Fruit fly (Drosophila melanogaster): ENCODE results near the gene CG15741.

CG15741 gene

DNA sequence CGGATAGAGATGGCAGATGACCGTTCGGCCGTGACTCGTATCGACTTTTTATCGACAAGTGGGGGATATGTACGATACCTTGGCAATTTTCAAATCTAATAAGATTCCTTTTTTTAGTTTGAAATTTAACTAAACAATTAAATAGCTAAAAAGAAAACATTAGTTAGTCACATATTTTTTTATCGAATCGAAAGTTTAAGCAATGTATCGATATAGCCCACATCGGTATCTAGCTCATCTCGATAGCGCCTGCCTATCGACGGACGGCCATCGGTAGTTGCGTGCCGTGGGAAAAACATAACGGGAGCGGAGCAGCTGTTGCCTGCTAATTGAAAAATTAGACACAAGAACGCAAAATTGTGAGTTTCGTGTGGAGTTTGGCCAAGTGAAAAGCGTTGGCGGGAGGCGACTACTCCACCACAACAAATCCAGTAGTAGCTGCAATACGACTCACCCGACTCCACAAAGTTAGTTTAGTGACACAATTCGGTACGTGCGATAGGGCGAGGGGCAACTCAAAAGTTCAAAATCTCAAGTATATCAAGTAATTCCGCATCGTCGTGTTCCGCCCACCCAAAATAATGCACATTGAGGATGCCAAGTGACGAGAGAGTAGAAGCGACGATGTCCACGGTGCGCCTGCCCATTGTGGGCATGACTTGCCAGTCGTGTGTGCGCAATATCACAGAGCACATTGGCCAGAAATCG, 17.1 kb upstream of the CG15741 start, which contains the start of the genes CG10347 and ATP7:
Gene CG10347 (minus strand): TSS at position 174 of the 708 bp plus-strand sequence.
Gene ATP7 (plus strand): TSS at position 265 of the 708 bp plus-strand sequence.
- TF ChIP-seq Myc (optimal IDR thresholded peaks at IDR 0.05) (no peak), ey (GFP tag; optimal IDR thresholded peaks at IDR 0.05) (peak; percentile 27), Sp1 (GFP tag; optimal IDR thresholded peaks at IDR 0.05) (peak; percentile 37), CrebA (GFP tag; optimal IDR thresholded peaks at IDR 0.05; ENCODE audit: borderline replicate concordance) (no peak), psq (GFP tag; optimal IDR thresholded peaks at IDR 0.05) (peak; percentile 12), Rel (GFP tag; optimal IDR thresholded peaks at IDR 0.05) (no peak), Rel (tag; optimal IDR thresholded peaks at IDR 0.05) (peak; percentile 95), h (GFP tag; optimal IDR thresholded peaks at IDR 0.05) (peak; percentile 61), Dfd (GFP tag; optimal IDR thresholded peaks at IDR 0.05) (no peak), dmrt93B (GFP tag; optimal IDR thresholded peaks at IDR 0.05) (no peak), Jra (GFP tag; optimal IDR thresholded peaks at IDR 0.05) (peak; percentile 75), Dif (GFP tag; optimal IDR thresholded peaks at IDR 0.05; ENCODE audit: partially characterized antibody) (no peak), Vsx2 (GFP tag; optimal IDR thresholded peaks at IDR 0.05; ENCODE audit: partially characterized antibody) (no peak), sv (GFP tag; optimal IDR thresholded peaks at IDR 0.05) (peak; percentile 22), GATAd (GFP tag; optimal IDR thresholded peaks at IDR 0.05) (no peak), woc (GFP tag; optimal IDR thresholded peaks at IDR 0.05) (peak; percentile 11), Hnf4 (GFP tag; optimal IDR thresholded peaks at IDR 0.05) (peak; percentile 68), Abd-B (GFP tag; optimal IDR thresholded peaks at IDR 0.05) (no peak), usp (GFP tag; optimal IDR thresholded peaks at IDR 0.05) (no peak), HLH106 (tag; optimal IDR thresholded peaks at IDR 0.05) (peak; percentile 23), CG32264 (GFP tag; optimal IDR thresholded peaks at IDR 0.05) (no peak), pan (optimal IDR thresholded peaks at IDR 0.05) (no peak), br (GFP tag; optimal IDR thresholded peaks at IDR 0.05) (peak; percentile 45), foxo (GFP tag; optimal IDR thresholded peaks at IDR 0.05) (peak in 1 of 2 experiments; percentile 43), Hr83 (GFP tag; optimal IDR thresholded peaks at IDR 0.05; ENCODE audit: poor library complexity, severe bottlenecking) (no peak), dsf (GFP tag; optimal IDR thresholded peaks at IDR 0.05; ENCODE audit: borderline replicate concordance) (peak; percentile 20)

DNA sequence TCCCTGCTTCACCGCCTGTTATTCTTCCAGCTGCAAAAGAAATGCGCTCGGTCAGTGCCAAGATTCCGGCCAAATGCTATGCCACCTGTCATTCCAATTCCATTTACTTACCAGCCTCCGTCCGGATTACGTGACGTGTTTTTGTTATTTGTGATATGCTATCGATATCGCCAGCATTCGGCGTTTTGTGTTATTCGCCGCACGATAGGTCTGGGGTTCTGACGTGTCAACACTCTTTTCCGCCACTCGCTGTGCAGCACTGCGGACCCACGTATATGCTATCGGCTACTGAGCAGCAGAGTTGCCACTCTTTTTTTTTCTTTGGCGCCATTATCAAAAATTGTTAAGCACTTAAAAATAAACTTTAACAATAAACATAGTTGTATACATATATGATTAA, 14.5 kb upstream of the CG15741 start, which contains the start of gene p24-1:
Gene p24-1 (minus strand): TSS at position 221 of the 400 bp plus-strand sequence.
- no peak for TF ChIP-seq lola (GFP tag; optimal IDR thresholded peaks at IDR 0.05)
- TF ChIP-seq pan (optimal IDR thresholded peaks at IDR 0.05) = no peak
- TF ChIP-seq Dfd (GFP tag; optimal IDR thresholded peaks at IDR 0.05) = no peak
- TF ChIP-seq OdsH (GFP tag; optimal IDR thresholded peaks at IDR 0.05) = peak; percentile 34
- peak; percentile 24 for TF ChIP-seq sv (GFP tag; optimal IDR thresholded peaks at IDR 0.05)
- no peak for TF ChIP-seq brk (GFP tag; optimal IDR thresholded peaks at IDR 0.05)
- TF ChIP-seq tai (GFP tag; optimal IDR thresholded peaks at IDR 0.05) = no peak
- TF ChIP-seq woc (GFP tag; optimal IDR thresholded peaks at IDR 0.05) = no peak
- no peak for TF ChIP-seq Abd-B (GFP tag; optimal IDR thresholded peaks at IDR 0.05)
- no peak for TF ChIP-seq Mio (GFP tag; optimal IDR thresholded peaks at IDR 0.05)
- TF ChIP-seq Hr83 (GFP tag; optimal IDR thresholded peaks at IDR 0.05; ENCODE audit: poor library complexity, severe bottlenecking) = peak; percentile 91
- TF ChIP-seq psq (GFP tag; optimal IDR thresholded peaks at IDR 0.05) = peak; percentile 50
- no peak for TF ChIP-seq GATAd (GFP tag; optimal IDR thresholded peaks at IDR 0.05)
- TF ChIP-seq Hr78 (GFP tag; optimal IDR thresholded peaks at IDR 0.05) = no peak
- peak; percentile 41 for TF ChIP-seq ey (GFP tag; optimal IDR thresholded peaks at IDR 0.05)
- TF ChIP-seq Myc (optimal IDR thresholded peaks at IDR 0.05) = peak; percentile 21
- TF ChIP-seq fru (GFP tag; optimal IDR thresholded peaks at IDR 0.05) = peak; percentile 36
- no peak for TF ChIP-seq N (GFP tag; optimal IDR thresholded peaks at IDR 0.05)
- no peak for TF ChIP-seq jim (GFP tag; optimal IDR thresholded peaks at IDR 0.05)
- TF ChIP-seq Sp1 (GFP tag; optimal IDR thresholded peaks at IDR 0.05) = peak; percentile 33
- TF ChIP-seq Hnf4 (GFP tag; optimal IDR thresholded peaks at IDR 0.05) = peak; percentile 86
- no peak for TF ChIP-seq CG9705 (GFP tag; optimal IDR thresholded peaks at IDR 0.05)
- TF ChIP-seq dmrt93B (GFP tag; optimal IDR thresholded peaks at IDR 0.05) = peak; percentile 29
- TF ChIP-seq Rel (GFP tag; optimal IDR thresholded peaks at IDR 0.05) = no peak
- peak; percentile 54 for TF ChIP-seq Rel (tag; optimal IDR thresholded peaks at IDR 0.05)
- no peak for TF ChIP-seq dl (GFP tag; optimal IDR thresholded peaks at IDR 0.05; ENCODE audit: insufficient read depth in 1 of 2, partially characterized antibody in 2 of 2)
- no peak for TF ChIP-seq CrebA (GFP tag; optimal IDR thresholded peaks at IDR 0.05; ENCODE audit: borderline replicate concordance)
- TF ChIP-seq Vsx2 (GFP tag; optimal IDR thresholded peaks at IDR 0.05; ENCODE audit: partially characterized antibody) = no peak
- no peak for TF ChIP-seq sage (GFP tag; optimal IDR thresholded peaks at IDR 0.05)
- TF ChIP-seq CG32264 (GFP tag; optimal IDR thresholded peaks at IDR 0.05) = peak; percentile 25
- TF ChIP-seq Dif (GFP tag; optimal IDR thresholded peaks at IDR 0.05; ENCODE audit: partially characterized antibody) = no peak
- TF ChIP-seq rgr (GFP tag; optimal IDR thresholded peaks at IDR 0.05) = peak; percentile 75
- TF ChIP-seq usp (GFP tag; optimal IDR thresholded peaks at IDR 0.05) = no peak
- TF ChIP-seq foxo (GFP tag; optimal IDR thresholded peaks at IDR 0.05) = peak in 1 of 2 experiments; percentile 69
- peak; percentile 53 for TF ChIP-seq br (GFP tag; optimal IDR thresholded peaks at IDR 0.05)
- TF ChIP-seq dsf (GFP tag; optimal IDR thresholded peaks at IDR 0.05; ENCODE audit: borderline replicate concordance) = no peak
- peak; percentile 36 for TF ChIP-seq HLH106 (tag; optimal IDR thresholded peaks at IDR 0.05)
- peak; percentile 73 for TF ChIP-seq h (GFP tag; optimal IDR thresholded peaks at IDR 0.05)
- peak; percentile 55 for TF ChIP-seq Jra (GFP tag; optimal IDR thresholded peaks at IDR 0.05)

All from whole organism, wandering third instar larva.